Worm (Caenorhabditis elegans): ENCODE data around the gene Y41D4B.4.

DNA sequence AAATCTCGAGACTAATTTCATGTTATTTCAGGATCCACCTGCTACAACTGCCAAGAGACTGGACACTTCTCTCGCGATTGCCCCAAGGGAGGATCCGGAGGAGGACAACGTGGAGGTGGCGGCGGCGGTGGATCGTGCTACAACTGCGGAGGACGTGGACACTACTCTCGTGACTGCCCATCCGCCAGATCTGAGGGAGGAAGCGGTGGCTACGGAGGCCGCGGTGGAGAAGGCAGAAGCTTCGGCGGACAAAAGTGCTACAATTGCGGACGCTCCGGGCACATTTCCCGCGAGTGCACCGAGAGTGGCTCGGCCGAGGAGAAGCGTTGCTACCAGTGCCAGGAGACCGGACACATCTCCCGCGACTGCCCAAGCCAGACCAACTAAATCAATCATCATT, 50.6 kb downstream of the Y41D4B.4 start:
- no peak for TF ChIP-seq him-1 (tag; optimal IDR thresholded peaks at IDR 0.05)
- no peak for TF ChIP-seq dao-5 (tag; optimal IDR thresholded peaks at IDR 0.05)
- TF ChIP-seq W03F9.2 (tag; optimal IDR thresholded peaks at IDR 0.05), result no peak

All from whole organism, L4/young adult.